Fruit fly (Drosophila melanogaster) whole organism, embryonic: Measurements from ENCODE around the gene awd.

Source experiments
- CG10959 ChIP-seq: fragments of 200-800 bp; sonication (Bioruptor generic); IDR thresholded peaks from 2 replicates; pipeline ENCODE4 v1.3.6; 2022; ENCODE audit warnings: missing biosample characterization, missing genetic modification characterization
- CG10979 ChIP-seq: fragments of 200-800 bp; sonication (Bioruptor generic); optimal IDR thresholded peaks from 2 replicates; lab custom pipeline; 2018; ENCODE audit warnings: missing biosample characterization, mild to moderate bottlenecking, missing genetic modification characterization, moderate library complexity
- CG11398 ChIP-seq: fragments of 200-800 bp; sonication (Bioruptor generic); optimal IDR thresholded peaks from 2 replicates; lab custom pipeline; 2016; ENCODE audit warnings: missing biosample characterization, missing genetic modification characterization
- CG11504 ChIP-seq: fragments of 200-800 bp; sonication (Bioruptor generic); optimal IDR thresholded peaks from 3 replicates; lab custom pipeline; 2019; ENCODE audit warnings: missing biosample characterization, mild to moderate bottlenecking, missing genetic modification characterization, moderate library complexity
- CG12942 ChIP-seq: fragments of 200-800 bp; sonication (Bioruptor generic); optimal IDR thresholded peaks from 3 replicates; lab custom pipeline; 2016; ENCODE audit warnings: missing biosample characterization, missing genetic modification characterization
- CG14667 ChIP-seq: fragments of 200-800 bp; sonication (Bioruptor generic); IDR thresholded peaks from 2 replicates; pipeline ENCODE4 v1.3.6; 2022; ENCODE audit warnings: missing biosample characterization, missing genetic modification characterization
- CG15011 ChIP-seq: fragments of 200-800 bp; sonication (Bioruptor generic); optimal IDR thresholded peaks from 3 replicates; lab custom pipeline; 2018; ENCODE audit warnings: missing biosample characterization, mild to moderate bottlenecking, missing genetic modification characterization
- CG15696 ChIP-seq: fragments of 200-800 bp; sonication (Bioruptor generic); optimal IDR thresholded peaks from 2 replicates; lab custom pipeline; 2019; ENCODE audit warnings: missing biosample characterization, mild to moderate bottlenecking, missing genetic modification characterization, moderate library complexity
- CG16779 ChIP-seq: fragments of 200-800 bp; sonication (Bioruptor generic); IDR thresholded peaks from 2 replicates; pipeline ENCODE4 v1.3.6; 2022; ENCODE audit warnings: missing biosample characterization, missing genetic modification characterization
- CG1792 ChIP-seq: fragments of 200-800 bp; sonication (Bioruptor generic); optimal IDR thresholded peaks from 2 replicates; lab custom pipeline; 2016; ENCODE audit warnings: missing biosample characterization, missing genetic modification characterization
- CG30431 ChIP-seq: fragments of 200-800 bp; sonication (Bioruptor generic); optimal IDR thresholded peaks from 2 replicates; lab custom pipeline; 2017; ENCODE audit warnings: missing biosample characterization, missing genetic modification characterization
- CG3281 ChIP-seq: fragments of 200-800 bp; sonication (Bioruptor generic); optimal IDR thresholded peaks from 3 replicates; lab custom pipeline; 2017; ENCODE audit warnings: missing biosample characterization, mild to moderate bottlenecking, missing genetic modification characterization
- CG3407 ChIP-seq: fragments of 200-800 bp; sonication (Bioruptor generic); optimal IDR thresholded peaks from 2 replicates; lab custom pipeline; 2018; ENCODE audit warnings: missing biosample characterization, mild to moderate bottlenecking, missing genetic modification characterization
- CG5953 ChIP-seq: fragments of 200-800 bp; sonication (Bioruptor generic); IDR thresholded peaks from 2 replicates; pipeline ENCODE4 v1.3.6; 2022; ENCODE audit warnings: missing biosample characterization, missing genetic modification characterization
- CG6654 ChIP-seq: fragments of 200-800 bp; sonication (Bioruptor generic); optimal IDR thresholded peaks from 2 replicates; lab custom pipeline; 2017; ENCODE audit warnings: missing biosample characterization, mild to moderate bottlenecking, missing genetic modification characterization
- CG6683 ChIP-seq: fragments of 200-800 bp; sonication (Bioruptor generic); optimal IDR thresholded peaks from 2 replicates; lab custom pipeline; 2017; ENCODE audit warnings: missing biosample characterization, mild to moderate bottlenecking, missing genetic modification characterization, missing genetic modification reagents
- CG7357 ChIP-seq: fragments of 200-800 bp; sonication (Bioruptor generic); IDR thresholded peaks from 3 replicates; pipeline ENCODE4 v1.3.6; 2022; ENCODE audit warnings: missing biosample characterization, missing genetic modification characterization
- CG7372 ChIP-seq: fragments of 200-800 bp; sonication (Bioruptor generic); IDR thresholded peaks from 2 replicates; pipeline ENCODE4 v1.3.6; 2022; ENCODE audit warnings: missing biosample characterization, missing genetic modification characterization
- CG8359 ChIP-seq: fragments of 200-800 bp; sonication (Bioruptor generic); optimal IDR thresholded peaks from 2 replicates; lab custom pipeline; 2017; ENCODE audit warnings: missing biosample characterization, mild to moderate bottlenecking, missing genetic modification characterization, borderline replicate concordance
- CG9932 ChIP-seq: fragments of 200-800 bp; sonication (Bioruptor generic); IDR thresholded peaks from 2 replicates; pipeline ENCODE4 v1.3.6; 2022; ENCODE audit warnings: missing biosample characterization, missing genetic modification characterization
- CTCF ChIP-seq: fragments of 200-800 bp; sonication (Bioruptor generic); optimal IDR thresholded peaks from 2 replicates; lab custom pipeline; 2017; ENCODE audit warnings: missing biosample characterization, mild to moderate bottlenecking, missing genetic modification characterization, moderate library complexity
- H15 ChIP-seq: fragments of 200-800 bp; sonication (Bioruptor generic); IDR thresholded peaks from 3 replicates; pipeline ENCODE4 v1.3.6; 2022; ENCODE audit warnings: missing biosample characterization, missing genetic modification characterization
- HmgZ ChIP-seq: fragments of 200-800 bp; sonication (Bioruptor generic); optimal IDR thresholded peaks from 2 replicates; lab custom pipeline; 2018; ENCODE audit warnings: missing biosample characterization, mild to moderate bottlenecking, missing genetic modification characterization
- Kr ChIP-seq: fragments of 200-800 bp; sonication (Bioruptor generic); optimal IDR thresholded peaks from 2 replicates; lab custom pipeline; 2017; ENCODE audit warnings: missing biosample characterization, mild to moderate bottlenecking, missing genetic modification characterization
- Med ChIP-seq: fragments of 200-800 bp; sonication (Bioruptor generic); peaks from one replicate; lab custom pipeline; 2016; ENCODE audit warnings: missing biosample characterization, missing genetic modification characterization, mild to moderate bottlenecking, inconsistent platforms, moderate library complexity
- Nf-YB ChIP-seq: fragments of 200-800 bp; sonication (Bioruptor generic); optimal IDR thresholded peaks from 3 replicates; lab custom pipeline; 2019; ENCODE audit warnings: missing biosample characterization, mild to moderate bottlenecking, missing genetic modification characterization, moderate library complexity
- Side ChIP-seq: fragments of 200-800 bp; sonication (Bioruptor generic); optimal IDR thresholded peaks from 2 replicates; lab custom pipeline; 2016; ENCODE audit warnings: missing biosample characterization, missing genetic modification characterization
- Stat92E ChIP-seq, 3 experiments: fragments of >200 bp in 2 of 3; fragments of 200-800 bp in 1 of 3; sonication (Bioruptor generic) in 1 of 3; optimal IDR thresholded peaks; 2 replicates each; lab custom pipeline; 2017 to 2019; ENCODE audit warnings: missing biosample characterization in 3 of 3, missing genetic modification characterization in 3 of 3, mild to moderate bottlenecking in 1 of 3, moderate library complexity in 1 of 3
- Vsx1 ChIP-seq: fragments of 200-800 bp; sonication (Bioruptor generic); optimal IDR thresholded peaks from 2 replicates; lab custom pipeline; 2017; ENCODE audit warnings: missing biosample characterization, mild to moderate bottlenecking, missing genetic modification characterization, missing genetic modification reagents
- ac ChIP-seq: fragments of 200-800 bp; sonication (Bioruptor generic); optimal IDR thresholded peaks from 3 replicates; lab custom pipeline; 2017; ENCODE audit warnings: missing biosample characterization, mild to moderate bottlenecking, missing genetic modification characterization
- aop ChIP-seq: fragments of 200-800 bp; sonication (Bioruptor generic); IDR thresholded peaks from 2 replicates; pipeline ENCODE4 v1.3.6; 2022; ENCODE audit warnings: missing biosample characterization, missing genetic modification characterization
- bigmax ChIP-seq: fragments of 200-800 bp; sonication (Bioruptor generic); optimal IDR thresholded peaks from 2 replicates; lab custom pipeline; 2018; ENCODE audit warnings: missing biosample characterization, mild to moderate bottlenecking, missing genetic modification characterization
- br ChIP-seq: fragments of >200 bp; optimal IDR thresholded peaks from 2 replicates; lab custom pipeline; 2017
- jing ChIP-seq: fragments of 200-800 bp; sonication (Bioruptor generic); optimal IDR thresholded peaks from 2 replicates; lab custom pipeline; 2018; ENCODE audit warnings: missing biosample characterization, mild to moderate bottlenecking, missing genetic modification characterization
- lbe ChIP-seq: fragments of 200-800 bp; sonication (Bioruptor generic); optimal IDR thresholded peaks from 2 replicates; lab custom pipeline; 2016; ENCODE audit warnings: missing biosample characterization, mild to moderate bottlenecking, missing genetic modification characterization
- lmd ChIP-seq: fragments of 200-800 bp; sonication (Bioruptor generic); IDR thresholded peaks from 2 replicates; pipeline ENCODE4 v1.3.6; 2022; ENCODE audit warnings: missing biosample characterization, missing genetic modification characterization
- onecut ChIP-seq: fragments of 200-800 bp; sonication (Bioruptor generic); IDR thresholded peaks from 2 replicates; pipeline ENCODE4 v1.3.6; 2022; ENCODE audit warnings: missing biosample characterization, missing genetic modification characterization
- phol ChIP-seq: fragments of 200-800 bp; sonication (Bioruptor generic); optimal IDR thresholded peaks from 3 replicates; lab custom pipeline; 2018; ENCODE audit warnings: missing biosample characterization, mild to moderate bottlenecking, missing genetic modification characterization, moderate library complexity
- pum ChIP-seq: fragments of 200-800 bp; sonication (Bioruptor generic); optimal IDR thresholded peaks from 2 replicates; lab custom pipeline; 2016; ENCODE audit warnings: missing biosample characterization, missing genetic modification characterization
- sim ChIP-seq: fragments of 200-800 bp; sonication (Bioruptor generic); IDR thresholded peaks from 2 replicates; pipeline ENCODE4 v1.3.6; 2022; ENCODE audit warnings: missing biosample characterization, missing genetic modification characterization
- sr ChIP-seq: fragments of 200-800 bp; sonication (Bioruptor generic); IDR thresholded peaks from 3 replicates; pipeline ENCODE4 v1.3.6; 2022; ENCODE audit warnings: missing biosample characterization, missing genetic modification characterization
- stc ChIP-seq: fragments of 200-800 bp; sonication (Bioruptor generic); IDR thresholded peaks from 2 replicates; pipeline ENCODE4 v1.3.6; 2022; ENCODE audit warnings: missing biosample characterization, missing genetic modification characterization
- toy ChIP-seq: fragments of 200-800 bp; sonication (Bioruptor generic); IDR thresholded peaks from 2 replicates; pipeline ENCODE4 v1.3.6; 2022; ENCODE audit warnings: missing biosample characterization, missing genetic modification characterization
- trem ChIP-seq: fragments of 200-800 bp; optimal IDR thresholded peaks from 3 replicates; lab custom pipeline; 2019; ENCODE audit warnings: missing biosample characterization, mild to moderate bottlenecking, missing genetic modification characterization, moderate library complexity
- twi ChIP-seq: fragments of 200-800 bp; optimal IDR thresholded peaks from 2 replicates; lab custom pipeline; 2019; ENCODE audit warnings: missing biosample characterization, mild to moderate bottlenecking, missing genetic modification characterization, moderate library complexity
- vvl ChIP-seq: fragments of 200-800 bp; sonication (Bioruptor generic); IDR thresholded peaks from 2 replicates; pipeline ENCODE4 v1.3.6; 2022; ENCODE audit warnings: missing biosample characterization, missing genetic modification characterization
- zf30C ChIP-seq: fragments of 200-800 bp; sonication (Bioruptor generic); optimal IDR thresholded peaks from 3 replicates; lab custom pipeline; 2018; ENCODE audit warnings: missing biosample characterization, mild to moderate bottlenecking, missing genetic modification characterization

The awd gene

DNA sequence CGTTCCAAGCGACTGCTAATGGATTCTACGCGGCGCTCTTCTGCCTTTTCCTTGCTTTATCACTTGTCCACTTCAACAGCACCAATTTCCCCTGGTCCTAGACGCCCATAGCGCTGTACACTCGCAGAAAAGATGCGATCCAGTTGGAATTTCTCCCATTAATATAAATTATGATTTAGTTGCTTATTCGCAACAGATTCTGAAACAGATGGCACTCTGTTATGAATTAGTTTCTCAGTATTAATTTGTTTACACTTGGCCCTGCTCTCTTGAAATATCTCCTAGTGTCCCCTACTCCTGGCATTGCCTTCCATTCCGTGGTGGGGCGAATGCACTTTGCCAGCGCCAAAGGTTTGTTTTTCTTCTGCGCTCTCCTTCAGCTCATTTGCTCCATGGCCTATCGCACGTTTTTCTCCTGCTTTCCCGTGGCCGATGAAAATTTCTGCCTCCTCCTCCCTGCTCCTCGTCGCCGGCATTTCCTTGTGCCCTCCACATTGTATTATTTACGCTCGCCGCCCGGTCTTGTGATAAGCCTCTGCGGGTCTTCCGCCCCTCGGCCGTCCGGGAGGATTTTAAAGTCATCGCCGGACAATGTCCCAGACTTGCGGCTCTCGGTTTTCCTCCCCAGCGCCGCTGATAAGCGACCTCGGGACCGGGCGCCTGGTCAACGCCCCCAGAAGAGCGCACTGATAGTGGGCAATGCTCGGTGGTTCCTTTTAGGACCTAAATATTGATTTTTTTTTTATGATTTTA is 39.6 kb downstream of the awd start (continued):
- TF ChIP-seq Side (GFP tag; lab: Kevin White, UChicago) (no peak), CG6654 (no peak), CG9932 (GFP tag; lab: Robert Waterston, UW) (no peak), ac (GFP tag; lab: Kevin White, UChicago) (no peak), bigmax (GFP tag; lab: Kevin White, UChicago) (no peak), stc (no peak), H15 (peak; percentile 35; the same call in 1 of the 3 replicates), Stat92E (GFP tag; optimal IDR thresholded peaks at IDR 0.05; lab: Kevin White, UChicago) (no peak), zf30C (GFP tag; lab: Kevin White, UChicago) (peak; percentile 28), trem (peak; percentile 35), onecut (GFP tag; lab: Robert Waterston, UW) (no peak), sr (GFP tag; lab: Robert Waterston, UW) (no peak), CG8359 (GFP tag; lab: Kevin White, UChicago) (no peak), CG3407 (GFP tag; lab: Kevin White, UChicago) (no peak), toy (GFP tag; lab: Robert Waterston, UW) (no peak), twi (tag; lab: Kevin White, UChicago) (no peak), CTCF (GFP tag; lab: Kevin White, UChicago) (no peak), sim (0 out of 2 replicates have a peak, but pooled peaks have one; percentile 35), Vsx1 (GFP tag; lab: Kevin White, UChicago) (no peak), CG6683 (GFP tag; lab: Kevin White, UChicago) (no peak), HmgZ (tag; lab: Kevin White, UChicago) (no peak), CG5953 (GFP tag; lab: Robert Waterston, UW) (no peak), CG10959 (GFP tag; lab: Robert Waterston, UW) (peak; percentile 77), Kr (GFP tag; lab: Kevin White, UChicago) (no peak), CG15011 (GFP tag; lab: Kevin White, UChicago) (no peak), CG1792 (GFP tag; lab: Kevin White, UChicago) (no peak), CG11504 (tag; lab: Kevin White, UChicago) (no peak), CG30431 (no peak), CG3281 (GFP tag; lab: Kevin White, UChicago) (no peak), br (no peak), CG7357 (GFP tag; lab: Robert Waterston, UW) (peak; percentile 47; the same call in 2 of the 3 replicates), lbe (GFP tag; lab: Kevin White, UChicago) (no peak), CG16779 (GFP tag; lab: Robert Waterston, UW) (no peak), phol (tag; lab: Kevin White, UChicago) (peak; percentile 46), CG7372 (GFP tag; lab: Robert Waterston, UW) (no peak), CG15696 (peak; percentile 59), Nf-YB (no peak), CG11398 (no peak), CG14667 (GFP tag; lab: Robert Waterston, UW) (no peak), pum (peak; percentile 10), vvl (GFP tag; lab: Robert Waterston, UW) (peak; percentile 52; the same call in 1 of the 2 replicates), Med (peak; percentile 62), CG12942 (GFP tag; lab: Kevin White, UChicago) (no peak), jing (GFP tag; lab: Kevin White, UChicago) (no peak), lmd (no peak), aop (GFP tag; lab: Robert Waterston, UW) (no peak), CG10979 (tag; lab: Kevin White, UChicago) (peak; percentile 74)
- TF ChIP-seq, all 482 proteins: peak for 60
